Fruit fly (Drosophila melanogaster): ENCODE results near the gene Bre1.

The Bre1 gene

DNA sequence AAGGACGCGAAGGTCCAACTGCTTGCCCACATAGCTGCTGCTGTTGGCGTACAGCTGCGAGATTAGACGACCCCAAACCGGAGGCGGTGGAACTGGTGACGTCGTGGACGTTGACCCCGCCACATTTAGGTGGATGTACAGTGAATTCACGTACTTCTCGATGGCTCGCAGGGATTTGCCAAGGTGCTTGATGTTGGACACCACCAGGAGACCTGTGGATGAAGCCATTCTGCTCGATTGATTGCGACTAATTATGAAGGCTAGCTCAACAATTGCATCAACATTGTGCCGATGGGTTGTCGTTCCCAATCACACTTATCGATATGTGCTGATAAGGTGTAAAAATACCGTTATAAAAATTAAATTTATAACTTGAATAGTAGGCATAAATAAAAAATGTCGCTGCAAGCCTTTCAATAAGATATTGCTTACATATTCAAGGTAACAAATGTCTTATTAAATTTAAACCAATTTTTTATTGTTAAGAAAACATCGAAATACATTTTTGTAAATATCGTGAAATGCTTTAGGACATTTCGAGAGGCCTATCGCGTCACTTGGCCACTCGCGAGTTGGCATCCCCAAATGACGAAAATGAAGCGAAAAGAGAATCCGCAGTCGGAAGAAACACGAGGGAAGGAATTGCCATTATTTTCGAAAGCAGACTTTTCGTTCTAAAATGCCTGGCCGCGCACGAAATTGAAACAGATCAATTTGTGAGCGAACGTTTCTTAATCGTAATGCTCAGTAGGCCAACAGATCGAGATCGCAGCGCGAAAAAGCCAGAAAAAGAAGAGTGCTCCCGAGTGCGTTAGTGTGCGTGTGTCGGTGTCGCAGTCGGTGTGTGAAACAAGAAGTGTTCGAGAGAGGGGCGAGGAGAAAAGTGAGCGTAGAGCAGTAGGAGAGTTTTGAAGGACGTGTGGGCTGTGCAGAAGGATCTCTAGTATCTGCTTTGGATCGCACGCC is 25.2 kb downstream of the Bre1 start, which contains the start of the genes Ppat-Dpck and scny (continued):
- TF ChIP-seq hth (optimal IDR thresholded peaks at IDR 0.05): no peak
- peak; percentile 50 for TF ChIP-seq sug (tag; optimal IDR thresholded peaks at IDR 0.05)
- peak; percentile 93 for TF ChIP-seq amos (GFP tag; IDR thresholded peaks at IDR 0.05; ENCODE audit: partially characterized antibody)
- TF ChIP-seq CG15514 (GFP tag; optimal IDR thresholded peaks at IDR 0.05): peak; percentile 61
- no peak for TF ChIP-seq Gsc (GFP tag; IDR thresholded peaks at IDR 0.05)
- TF ChIP-seq Mes4 (GFP tag; optimal IDR thresholded peaks at IDR 0.05): no peak
- TF ChIP-seq eyg (GFP tag; optimal IDR thresholded peaks at IDR 0.05): no peak
- no peak for TF ChIP-seq sc (optimal IDR thresholded peaks at IDR 0.05)
- no peak for TF ChIP-seq sc (GFP tag; optimal IDR thresholded peaks at IDR 0.05)
- no peak for TF ChIP-seq sqz (GFP tag; optimal IDR thresholded peaks at IDR 0.05)
- no peak for TF ChIP-seq btn (GFP tag; optimal IDR thresholded peaks at IDR 0.05)
- peak; percentile 75 for TF ChIP-seq CG12659 (GFP tag; optimal IDR thresholded peaks at IDR 0.05)
- TF ChIP-seq Camta (GFP tag; optimal IDR thresholded peaks at IDR 0.05): no peak
- TF ChIP-seq Deaf1 (tag; optimal IDR thresholded peaks at IDR 0.05): peak; percentile 86
- TF ChIP-seq CG18262 (tag; optimal IDR thresholded peaks at IDR 0.05): peak; percentile 31
- no peak for TF ChIP-seq yki (optimal IDR thresholded peaks at IDR 0.05)
- TF ChIP-seq CG5180 (GFP tag; optimal IDR thresholded peaks at IDR 0.05): no peak
- peak; percentile 16 for TF ChIP-seq CG12155 (GFP tag; optimal IDR thresholded peaks at IDR 0.05)
- TF ChIP-seq jumu (GFP tag; optimal IDR thresholded peaks at IDR 0.05): peak; percentile 23
- TF ChIP-seq Hr39 (optimal IDR thresholded peaks at IDR 0.05): no peak
- peak; percentile 82 for TF ChIP-seq Sry-δ (GFP tag; optimal IDR thresholded peaks at IDR 0.05)
- TF ChIP-seq p53 (GFP tag; optimal IDR thresholded peaks at IDR 0.05): no peak
- no peak for TF ChIP-seq H15 (GFP tag; IDR thresholded peaks at IDR 0.05)
- no peak for TF ChIP-seq slp2 (GFP tag; optimal IDR thresholded peaks at IDR 0.05)
- no peak for TF ChIP-seq cad (GFP tag; optimal IDR thresholded peaks at IDR 0.05)
- no peak for TF ChIP-seq CG6854 (GFP tag; optimal IDR thresholded peaks at IDR 0.05)
- no peak for TF ChIP-seq CG16779 (GFP tag; IDR thresholded peaks at IDR 0.05)
- TF ChIP-seq CG17385 (GFP tag; optimal IDR thresholded peaks at IDR 0.05): peak; percentile 14
- TF ChIP-seq PHDP (tag; optimal IDR thresholded peaks at IDR 0.05): no peak
- no peak for TF ChIP-seq CG17359 (tag; optimal IDR thresholded peaks at IDR 0.05)
- no peak for TF ChIP-seq CG14441 (GFP tag; IDR thresholded peaks at IDR 0.05)
- TF ChIP-seq knrl (GFP tag; IDR thresholded peaks at IDR 0.05; ENCODE audit: partially characterized antibody): peak; percentile 95
- TF ChIP-seq CG3995 (GFP tag; optimal IDR thresholded peaks at IDR 0.05): peak; percentile 93
- no peak for TF ChIP-seq bcd (GFP tag; optimal IDR thresholded peaks at IDR 0.05)
- no peak for TF ChIP-seq nau (GFP tag; optimal IDR thresholded peaks at IDR 0.05)
- TF ChIP-seq CG10462 (GFP tag; optimal IDR thresholded peaks at IDR 0.05): peak; percentile 42
- peak; percentile 54 for TF ChIP-seq grn (GFP tag; optimal IDR thresholded peaks at IDR 0.05)
- TF ChIP-seq Rfx (GFP tag; IDR thresholded peaks at IDR 0.05): 0 out of 2 replicates have a peak, but pooled peaks have one; percentile 24
- TF ChIP-seq z (GFP tag; IDR thresholded peaks at IDR 0.05): no peak
- TF ChIP-seq Bgb (GFP tag; IDR thresholded peaks at IDR 0.05; ENCODE audit: partially characterized antibody): peak; percentile 89
- TF ChIP-seq Lhr (GFP tag; optimal IDR thresholded peaks at IDR 0.05): peak; percentile 40
- no peak for TF ChIP-seq Asciz (GFP tag; optimal IDR thresholded peaks at IDR 0.05)
- TF ChIP-seq Poxn (GFP tag; IDR thresholded peaks at IDR 0.05): no peak
- peak; percentile 49 for TF ChIP-seq Nf-YC (tag; optimal IDR thresholded peaks at IDR 0.05)
- peak; percentile 28 for TF ChIP-seq Dad (GFP tag; optimal IDR thresholded peaks at IDR 0.05)
- peak; percentile 62 for TF ChIP-seq CG10147 (GFP tag; optimal IDR thresholded peaks at IDR 0.05)
- TF ChIP-seq CG4707 (GFP tag; optimal IDR thresholded peaks at IDR 0.05): no peak
- TF ChIP-seq CG13775 (GFP tag; optimal IDR thresholded peaks at IDR 0.05): peak; percentile 27
- TF ChIP-seq Chrac-16 (GFP tag; optimal IDR thresholded peaks at IDR 0.05): no peak
- no peak for TF ChIP-seq CG15011 (GFP tag; optimal IDR thresholded peaks at IDR 0.05)

All from whole organism, embryonic.